Worm (Caenorhabditis elegans) whole organism, L3 larva: Measurements from ENCODE around the gene str-25.

Experiments used
- R02D3.7 ChIP-seq: fragments of 150-350 bp; optimal IDR thresholded peaks from 2 replicates; lab custom pipeline; 2014; ENCODE audit warnings: missing biosample characterization, missing genetic modification characterization
- ZK546.5 ChIP-seq: sonication (generic microtip); optimal IDR thresholded peaks from 2 replicates; lab custom pipeline; 2017; ENCODE audit warnings: missing biosample characterization, missing genetic modification characterization
- ama-1 ChIP-seq: fragments of 150-350 bp; optimal IDR thresholded peaks from 2 replicates; lab custom pipeline; 2018
- ceh-16 ChIP-seq: sonication (generic microtip); optimal IDR thresholded peaks from 2 replicates; lab custom pipeline; 2017; ENCODE audit warnings: missing biosample characterization, missing genetic modification characterization
- ceh-28 ChIP-seq: fragments of 150-350 bp; optimal IDR thresholded peaks from 2 replicates; lab custom pipeline; 2014; ENCODE audit warnings: missing biosample characterization, missing genetic modification reagents, missing genetic modification characterization
- ceh-82 ChIP-seq: fragments of 150-350 bp; optimal IDR thresholded peaks from 2 replicates; lab custom pipeline; 2014; ENCODE audit warnings: missing biosample characterization, missing genetic modification characterization
- ceh-9 ChIP-seq: sonication (generic microtip); optimal IDR thresholded peaks from 2 replicates; lab custom pipeline; 2018; ENCODE audit warnings: missing biosample characterization, missing genetic modification characterization
- egl-27 ChIP-seq: sonication (generic microtip); optimal IDR thresholded peaks from 4 replicates; lab custom pipeline; 2017; ENCODE audit warnings: missing biosample characterization, missing genetic modification reagents, missing genetic modification characterization
- elt-1 ChIP-seq: fragments of 150-350 bp; optimal IDR thresholded peaks from 2 replicates; lab custom pipeline; 2014; ENCODE audit warnings: missing biosample characterization, missing genetic modification characterization
- elt-2 ChIP-seq: sonication (generic microtip); optimal IDR thresholded peaks from 2 replicates; lab custom pipeline; 2016; ENCODE audit warnings: missing genetic modification reagents, mild to moderate bottlenecking, missing genetic modification characterization, missing compliant biosample characterization
- elt-3 ChIP-seq, 3 experiments: fragments of 150-350 bp in 1 of 3; sonication (generic microtip) in 2 of 3; optimal IDR thresholded peaks; 2 replicates in 2 of 3; 4 replicates in 1 of 3; lab custom pipeline; 2014 to 2017; ENCODE audit warnings: missing biosample characterization in 3 of 3, missing genetic modification characterization in 3 of 3
- fkh-2 ChIP-seq: fragments of 150-350 bp; optimal IDR thresholded peaks from 2 replicates; lab custom pipeline; 2014; ENCODE audit warnings: missing biosample characterization, missing genetic modification reagents, missing genetic modification characterization
- fos-1 ChIP-seq: fragments of 150-350 bp; optimal IDR thresholded peaks from 2 replicates; lab custom pipeline; 2014; ENCODE audit warnings: missing biosample characterization, missing genetic modification characterization
- hmg-11 ChIP-seq: sonication (generic microtip); optimal IDR thresholded peaks from 2 replicates; lab custom pipeline; 2016; ENCODE audit warnings: missing genetic modification characterization, missing compliant biosample characterization
- jun-1 ChIP-seq: fragments of 150-350 bp; optimal IDR thresholded peaks from 2 replicates; lab custom pipeline; 2014; ENCODE audit warnings: missing biosample characterization, missing genetic modification reagents, missing genetic modification characterization
- lin-39 ChIP-seq: fragments of 150-350 bp; optimal IDR thresholded peaks from 2 replicates; lab custom pipeline; 2018; ENCODE audit warnings: missing biosample characterization, missing genetic modification reagents, missing genetic modification characterization
- lsy-12 ChIP-seq: sonication (generic microtip); optimal IDR thresholded peaks from 2 replicates; lab custom pipeline; 2016; ENCODE audit warnings: mild to moderate bottlenecking, missing genetic modification characterization, missing compliant biosample characterization
- mdl-1 ChIP-seq: fragments of 150-350 bp; optimal IDR thresholded peaks from 2 replicates; lab custom pipeline; 2014; ENCODE audit warnings: missing biosample characterization, missing genetic modification characterization
- mml-1 ChIP-seq: fragments of 150-350 bp; sonication (generic microtip); optimal IDR thresholded peaks from 3 replicates; lab custom pipeline; 2014; ENCODE audit warnings: missing biosample characterization, missing genetic modification characterization
- nhr-11 ChIP-seq: fragments of 150-350 bp; optimal IDR thresholded peaks from 2 replicates; lab custom pipeline; 2014; ENCODE audit warnings: missing biosample characterization, missing genetic modification characterization
- nhr-23 ChIP-seq: fragments of 150-350 bp; optimal IDR thresholded peaks from 2 replicates; lab custom pipeline; 2014; ENCODE audit warnings: missing biosample characterization, missing genetic modification reagents, missing genetic modification characterization
- nhr-237 ChIP-seq: fragments of 150-350 bp; optimal IDR thresholded peaks from 2 replicates; lab custom pipeline; 2014; ENCODE audit warnings: missing biosample characterization, missing genetic modification characterization
- nhr-28 ChIP-seq: fragments of 150-350 bp; optimal IDR thresholded peaks from 2 replicates; lab custom pipeline; 2014; ENCODE audit warnings: missing biosample characterization, missing genetic modification characterization
- nhr-67 ChIP-seq: fragments of 150-350 bp; optimal IDR thresholded peaks from 2 replicates; lab custom pipeline; 2014; ENCODE audit warnings: missing biosample characterization, missing genetic modification characterization
- nhr-76 ChIP-seq: fragments of 150-350 bp; sonication (generic microtip); optimal IDR thresholded peaks from 5 replicates; lab custom pipeline; 2014; ENCODE audit warnings: missing biosample characterization, missing genetic modification characterization
- nhr-77 ChIP-seq: fragments of 150-350 bp; optimal IDR thresholded peaks from 2 replicates; lab custom pipeline; 2014; ENCODE audit warnings: missing biosample characterization, missing genetic modification characterization
- pha-4 ChIP-seq: fragments of 150-350 bp; optimal IDR thresholded peaks from 2 replicates; lab custom pipeline; 2014; ENCODE audit warnings: missing biosample characterization, missing genetic modification reagents, missing genetic modification characterization
- pqm-1 ChIP-seq: fragments of 150-350 bp; optimal IDR thresholded peaks from 2 replicates; lab custom pipeline; 2017; ENCODE audit warnings: missing biosample characterization, missing genetic modification characterization, inconsistent platforms
- sea-2 ChIP-seq: fragments of 150-350 bp; sonication (generic microtip); optimal IDR thresholded peaks from 4 replicates; lab custom pipeline; 2014; ENCODE audit warnings: missing biosample characterization, missing genetic modification reagents, missing genetic modification characterization
- tbx-2 ChIP-seq: sonication (generic microtip); optimal IDR thresholded peaks from 2 replicates; lab custom pipeline; 2016; ENCODE audit warnings: mild to moderate bottlenecking, missing genetic modification characterization, missing compliant biosample characterization
- unc-62 ChIP-seq: fragments of 150-350 bp; sonication (generic microtip); optimal IDR thresholded peaks from 4 replicates; lab custom pipeline; 2014; ENCODE audit warnings: missing biosample characterization, missing genetic modification reagents, missing genetic modification characterization
- ztf-4 ChIP-seq: fragments of 150-350 bp; optimal IDR thresholded peaks from 2 replicates; lab custom pipeline; 2014; ENCODE audit warnings: missing biosample characterization, missing genetic modification characterization

str-25 gene

DNA sequence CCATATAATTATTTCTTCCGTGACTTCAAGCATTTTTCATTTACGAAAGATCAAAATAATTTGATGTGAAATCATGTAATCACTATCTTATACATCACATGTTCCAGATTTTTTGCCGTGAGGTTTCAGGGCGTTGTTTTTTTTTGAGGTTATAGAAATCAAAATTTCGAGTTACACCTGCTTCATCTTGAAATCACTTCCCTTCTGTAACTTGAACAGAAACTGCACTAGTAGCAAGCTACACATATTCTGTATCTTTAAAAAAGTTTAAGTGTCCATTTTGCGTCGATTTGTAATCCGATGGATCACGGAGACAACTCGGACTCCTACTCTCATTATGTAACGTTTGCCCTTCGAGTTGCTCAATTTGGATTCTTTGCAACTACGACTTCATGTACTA lies 24.8 kb upstream of the str-25 start, which contains the start of gene F22B8.3:
Gene F22B8.3, plus strand, starts transcription at position 301 of the 400 bp plus-strand sequence.
- TF ChIP-seq jun-1 (tag; lab: Kevin White, UChicago) (no peak), ceh-82 (tag; lab: Kevin White, UChicago) (no peak)

DNA sequence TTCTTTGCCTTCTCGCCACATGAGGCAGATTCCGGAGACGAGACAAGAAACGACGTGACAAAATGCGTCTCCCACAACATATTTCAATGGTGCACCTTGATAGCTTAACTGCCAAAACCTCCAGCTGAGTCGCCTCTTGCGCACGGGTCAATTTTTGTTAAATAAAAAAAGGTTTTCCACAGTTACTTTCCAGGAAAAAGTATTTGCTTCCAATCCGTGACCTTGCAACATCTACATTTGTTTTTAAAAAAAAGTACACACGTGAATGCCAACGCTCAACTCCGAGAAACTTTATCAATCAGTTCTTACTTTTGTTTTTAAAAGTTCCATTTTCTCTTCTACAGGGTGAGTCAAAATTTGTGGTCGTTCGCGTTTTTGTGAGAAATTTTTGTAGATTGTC lies 21.2 kb upstream of the str-25 start, which contains the start of gene F22B8.7:
Gene F22B8.7, plus strand, starts transcription at position 301 of the 400 bp plus-strand sequence.
- TF ChIP-seq nhr-76 (tag; lab: Kevin White, UChicago) (no peak), lin-39 (tag; lab: Kevin White, UChicago) (no peak), egl-27 (tag; lab: Kevin White, UChicago) (no peak), sea-2 (GFP tag; lab: Kevin White, UChicago) (no peak), lsy-12 (tag; lab: Kevin White, UChicago) (no peak), mml-1 (tag; lab: Kevin White, UChicago) (no peak), nhr-67 (tag; lab: Kevin White, UChicago) (no peak), nhr-77 (tag; lab: Kevin White, UChicago) (no peak), nhr-28 (tag; lab: Kevin White, UChicago) (no peak), nhr-237 (tag; lab: Kevin White, UChicago) (no peak), fos-1 (tag; lab: Kevin White, UChicago) (no peak), ceh-28 (tag; lab: Kevin White, UChicago) (no peak), jun-1 (tag; lab: Kevin White, UChicago) (no peak), ceh-9 (no peak), fkh-2 (tag; lab: Kevin White, UChicago) (no peak), ceh-82 (tag; lab: Kevin White, UChicago) (no peak), ceh-16 (tag; lab: Kevin White, UChicago) (no peak), ZK546.5 (tag; lab: Kevin White, UChicago) (no peak)

DNA sequence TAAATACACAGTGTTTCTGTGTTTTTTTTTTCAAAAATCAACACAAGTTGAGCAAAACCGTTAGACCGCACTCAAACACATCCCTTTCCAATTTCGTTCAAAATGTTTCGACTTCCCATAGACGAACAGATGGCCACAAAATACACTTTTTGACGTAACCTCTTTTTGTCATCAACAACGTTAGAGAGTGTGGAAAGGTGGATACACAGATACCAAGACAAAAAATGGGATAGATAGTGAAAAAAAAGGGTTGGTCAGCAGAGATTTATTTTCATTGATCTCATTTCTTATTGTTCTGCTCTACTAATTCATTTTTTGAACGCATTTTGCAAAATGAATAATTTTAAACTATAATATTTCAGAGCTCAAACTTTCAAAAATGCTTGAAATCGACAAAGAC lies 20.6 kb upstream of the str-25 start:
- TF ChIP-seq elt-2 (peak; percentile 12), unc-62 (GFP tag; lab: Kevin White, UChicago) (no peak), sea-2 (GFP tag; lab: Kevin White, UChicago) (no peak), nhr-237 (tag; lab: Kevin White, UChicago) (no peak), jun-1 (tag; lab: Kevin White, UChicago) (no peak), ceh-9 (no peak), pqm-1 (tag; lab: Kevin White, UChicago) (peak; percentile 19)

DNA sequence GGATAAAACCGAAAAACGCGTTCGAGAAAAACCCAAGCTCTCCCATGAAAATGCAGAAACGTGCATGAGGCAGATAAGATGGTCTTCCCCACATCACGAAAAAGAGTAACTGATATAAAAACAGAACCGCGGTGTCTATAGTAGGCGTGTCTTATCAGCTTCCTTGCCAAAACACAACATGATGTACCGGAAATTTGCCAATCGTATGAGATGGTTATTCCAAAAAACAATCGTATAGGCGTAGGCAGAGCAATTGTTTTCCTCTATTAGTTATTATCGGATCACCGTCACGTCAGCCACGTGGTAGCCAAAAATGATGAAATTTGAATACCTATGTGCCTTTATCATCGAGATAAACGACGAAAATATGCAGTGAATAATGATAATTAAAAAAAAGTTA lies 16.0 kb upstream of the str-25 start, which contains the start of gene str-7:
Gene str-7, minus strand, starts transcription at position 101 of the 400 bp plus-strand sequence.
- no peak for TF ChIP-seq ceh-16 (tag; lab: Kevin White, UChicago)
- TF ChIP-seq pqm-1 (tag; lab: Kevin White, UChicago) = peak; percentile 2
- no peak for TF ChIP-seq hmg-11
- no peak for TF ChIP-seq ama-1 (lab: Kevin White, UChicago)

DNA sequence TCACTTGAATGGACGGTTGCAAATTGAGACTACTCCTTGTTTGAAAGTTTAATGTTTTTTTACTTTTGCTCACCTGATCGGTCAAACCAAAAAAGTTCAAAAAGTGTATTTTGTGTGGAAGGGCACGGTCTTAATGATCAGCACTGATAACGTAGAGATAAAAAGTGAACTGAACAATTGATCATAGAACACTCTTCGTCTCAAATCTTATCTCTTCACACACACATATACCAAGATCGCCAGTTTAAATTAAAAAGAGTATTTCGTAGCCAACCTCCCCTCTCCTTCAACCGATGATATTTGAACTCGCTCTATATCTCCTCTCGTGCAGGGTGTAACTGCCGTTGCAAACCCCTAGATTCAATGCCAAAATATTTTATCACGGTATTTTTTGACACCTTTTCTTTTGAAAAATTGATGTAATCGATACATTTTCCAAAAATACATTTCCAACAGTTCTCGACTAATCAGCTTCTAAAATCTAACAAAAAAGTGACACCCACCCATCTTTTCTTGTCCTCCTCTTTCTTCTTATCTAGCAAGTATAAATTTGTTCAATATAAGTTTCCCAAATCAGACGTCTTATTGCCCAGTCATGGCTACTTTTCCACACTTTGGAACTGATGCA lies 15.3 kb upstream of the str-25 start, which contains the start of gene cth-1:
Gene cth-1, plus strand, starts transcription at position 578 of the 628 bp plus-strand sequence.
- peak; percentile 73 for TF ChIP-seq pqm-1 (tag; lab: Kevin White, UChicago)
- no peak for TF ChIP-seq ztf-4 (tag; lab: Kevin White, UChicago)
- peak in 1 of 3 experiments; percentile 72 for TF ChIP-seq elt-3 (tag; optimal IDR thresholded peaks at IDR 0.05; lab: Kevin White, UChicago)
- no peak for TF ChIP-seq pha-4 (tag; lab: Kevin White, UChicago)
- TF ChIP-seq elt-1 (tag; lab: Kevin White, UChicago) = peak; percentile 59
- TF ChIP-seq nhr-11 (tag; lab: Kevin White, UChicago) = no peak
- TF ChIP-seq elt-2 = peak; percentile 60

DNA sequence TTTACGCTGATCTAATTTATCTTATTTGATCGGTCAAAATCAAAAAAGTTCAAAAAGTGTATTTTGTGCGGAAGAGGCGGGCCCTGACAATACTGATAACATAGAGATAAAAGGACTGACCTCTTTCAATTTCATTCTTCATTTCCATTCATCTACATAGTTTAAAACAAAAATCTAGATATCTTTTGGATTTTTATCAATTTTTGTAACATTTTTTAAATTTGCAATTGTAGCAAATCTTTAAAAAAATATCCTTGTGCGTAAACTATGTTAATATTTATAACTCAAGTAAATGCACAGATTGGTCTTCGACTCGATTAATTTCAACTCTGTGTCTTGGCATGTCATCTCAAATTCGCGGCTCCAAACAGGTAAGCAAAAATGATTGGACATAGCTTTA lies 11.9 kb upstream of the str-25 start, which contains the start of gene argk-1:
Gene argk-1, plus strand, starts transcription at position 301 of the 400 bp plus-strand sequence.
- TF ChIP-seq ceh-9 (no peak), tbx-2 (no peak), ceh-28 (tag; lab: Kevin White, UChicago) (no peak), nhr-237 (tag; lab: Kevin White, UChicago) (no peak), elt-1 (tag; lab: Kevin White, UChicago) (no peak), nhr-76 (tag; lab: Kevin White, UChicago) (no peak), nhr-67 (tag; lab: Kevin White, UChicago) (no peak), ztf-4 (tag; lab: Kevin White, UChicago) (no peak), sea-2 (GFP tag; lab: Kevin White, UChicago) (no peak), egl-27 (tag; lab: Kevin White, UChicago) (no peak), mdl-1 (tag; lab: Kevin White, UChicago) (no peak), R02D3.7 (tag; lab: Kevin White, UChicago) (no peak), nhr-28 (tag; lab: Kevin White, UChicago) (no peak), unc-62 (GFP tag; lab: Kevin White, UChicago) (no peak), jun-1 (tag; lab: Kevin White, UChicago) (no peak), nhr-23 (tag; lab: Kevin White, UChicago) (no peak), pha-4 (tag; lab: Kevin White, UChicago) (no peak)
